Worm (Caenorhabditis elegans) whole organism, young adult: ENCODE measurements around the gene F28H7.7.
A peak's percentile ranks its signal among the peaks of the same experiment; 100 is the strongest.

ENCODE experiments used
- B0035.1 ChIP-seq: sonication (generic microtip); optimal IDR thresholded peaks from 2 replicates; lab custom pipeline; 2016; ENCODE audit warnings: missing genetic modification characterization, mild to moderate bottlenecking, missing compliant biosample characterization, missing genotype, missing genetic modification reagents
- B0336.3 ChIP-seq: fragments of 200-800 bp; sonication (Bioruptor generic); IDR thresholded peaks from 2 replicates; pipeline ENCODE4 v1.3.6; 2022; ENCODE audit warnings: missing genetic modification characterization, missing compliant biosample characterization
- C06A6.2 ChIP-seq: fragments of 200-800 bp; sonication (Bioruptor generic); conservative IDR thresholded peaks from 2 replicates; pipeline ENCODE4 v1.3.6; 2022; ENCODE audit warnings: missing genetic modification characterization, missing compliant biosample characterization
- F22D6.2 ChIP-seq: sonication (generic microtip); optimal IDR thresholded peaks from 2 replicates; lab custom pipeline; 2016; ENCODE audit warnings: mild to moderate bottlenecking, missing genetic modification characterization, missing compliant biosample characterization
- F33H1.4 ChIP-seq: fragments of 200-800 bp; sonication (Bioruptor generic); IDR thresholded peaks from 2 replicates; pipeline ENCODE4 v1.3.6; 2022; ENCODE audit warnings: missing genetic modification reagents, missing genetic modification characterization, missing compliant biosample characterization
- F57A8.1 ChIP-seq: fragments of 200-800 bp; sonication (Bioruptor generic); optimal IDR thresholded peaks from 2 replicates; lab custom pipeline; 2018; ENCODE audit warnings: mild to moderate bottlenecking, missing genetic modification characterization, moderate library complexity, missing compliant biosample characterization
- K11D2.4 ChIP-seq: fragments of 200-800 bp; sonication (Bioruptor generic); IDR thresholded peaks from 2 replicates; pipeline ENCODE4 v1.3.6; 2022; ENCODE audit warnings: missing genetic modification reagents, missing genetic modification characterization, missing compliant biosample characterization
- Y53G8AR.9 ChIP-seq: fragments of 200-800 bp; sonication (Bioruptor generic); conservative IDR thresholded peaks from 2 replicates; pipeline ENCODE4 v1.3.6; 2022; ENCODE audit warnings: missing genetic modification reagents, missing genetic modification characterization, missing compliant biosample characterization
- Y56A3A.18 ChIP-seq: fragments of 200-800 bp; sonication (Bioruptor generic); IDR thresholded peaks from 2 replicates; pipeline ENCODE4 v1.3.6; 2022; ENCODE audit warnings: missing genetic modification reagents, missing genetic modification characterization, missing compliant biosample characterization
- akir-1 ChIP-seq: fragments of 200-800 bp; sonication (Bioruptor generic); optimal IDR thresholded peaks from 2 replicates; lab custom pipeline; 2018; ENCODE audit warnings: mild to moderate bottlenecking, missing genetic modification characterization, moderate library complexity, missing compliant biosample characterization
- aptf-3 ChIP-seq: fragments of 200-800 bp; sonication (Bioruptor generic); IDR thresholded peaks from 2 replicates; pipeline ENCODE4 v1.3.6; 2022; ENCODE audit warnings: missing genetic modification characterization, missing compliant biosample characterization
- attf-5 ChIP-seq: fragments of 200-800 bp; sonication (Bioruptor generic); optimal IDR thresholded peaks from 2 replicates; lab custom pipeline; 2018; ENCODE audit warnings: mild to moderate bottlenecking, missing genetic modification characterization, missing compliant biosample characterization
- ccch-3 ChIP-seq: fragments of 200-800 bp; sonication (Bioruptor generic); optimal IDR thresholded peaks from 2 replicates; lab custom pipeline; 2018; ENCODE audit warnings: mild to moderate bottlenecking, missing genetic modification characterization, missing compliant biosample characterization
- cebp-1 ChIP-seq, 2 experiments: fragments of 200-800 bp in 1 of 2; sonication (Bioruptor generic) in 1 of 2; sonication (generic microtip) in 1 of 2; IDR thresholded peaks in 1 of 2; optimal IDR thresholded peaks in 1 of 2; 2 replicates each; pipeline versions ENCODE4 v1.3.6 to Lab custom; 2017 to 2022; ENCODE audit warnings: missing compliant biosample characterization in 2 of 2, missing genetic modification characterization in 2 of 2, mild to moderate bottlenecking in 1 of 2, missing genetic modification reagents in 1 of 2, moderate library complexity in 1 of 2
- cebp-2 ChIP-seq: fragments of 200-800 bp; sonication (Bioruptor generic); IDR thresholded peaks from 2 replicates; pipeline ENCODE4 v1.3.6; 2022; ENCODE audit warnings: missing genetic modification characterization, missing compliant biosample characterization
- ceh-100 ChIP-seq: fragments of 200-800 bp; sonication (Bioruptor generic); IDR thresholded peaks from 2 replicates; pipeline ENCODE4 v1.3.6; 2022; ENCODE audit warnings: missing genetic modification reagents, missing genetic modification characterization, missing compliant biosample characterization
- dox-1 ChIP-seq: fragments of 200-800 bp; sonication (Bioruptor generic); IDR thresholded peaks from 2 replicates; pipeline ENCODE4 v1.3.6; 2022; ENCODE audit warnings: missing genetic modification reagents, missing genetic modification characterization, missing compliant biosample characterization
- dpl-1 ChIP-seq: fragments of 150-350 bp; optimal IDR thresholded peaks from 2 replicates; lab custom pipeline; 2014; ENCODE audit warnings: missing biosample characterization, missing genetic modification reagents, missing genetic modification characterization
- egl-44 ChIP-seq: fragments of 200-800 bp; sonication (Bioruptor generic); IDR thresholded peaks from 2 replicates; pipeline ENCODE4 v1.3.6; 2022; ENCODE audit warnings: missing genetic modification reagents, missing genetic modification characterization, missing compliant biosample characterization
- ekl-4 ChIP-seq: fragments of 200-800 bp; sonication (Bioruptor generic); IDR thresholded peaks from 2 replicates; pipeline ENCODE4 v1.3.6; 2022; ENCODE audit warnings: missing genetic modification reagents, missing genetic modification characterization, missing compliant biosample characterization
- ets-4 ChIP-seq: fragments of 200-800 bp; sonication (Bioruptor generic); optimal IDR thresholded peaks from 2 replicates; lab custom pipeline; 2018; ENCODE audit warnings: mild to moderate bottlenecking, missing genetic modification characterization, missing compliant biosample characterization
- hlh-12 ChIP-seq: sonication (generic microtip); optimal IDR thresholded peaks from 2 replicates; lab custom pipeline; 2016; ENCODE audit warnings: missing genetic modification characterization, missing compliant biosample characterization
- hlh-26 ChIP-seq: fragments of 200-800 bp; sonication (Bioruptor generic); conservative IDR thresholded peaks from 2 replicates; pipeline ENCODE4 v1.3.6; 2022; ENCODE audit warnings: missing genetic modification reagents, missing genetic modification characterization, missing compliant biosample characterization
- hmg-1.2 ChIP-seq: fragments of 200-800 bp; sonication (Bioruptor generic); IDR thresholded peaks from 2 replicates; pipeline ENCODE4 v1.3.6; 2022; ENCODE audit warnings: missing genetic modification reagents, missing genetic modification characterization, missing compliant biosample characterization
- hmg-20 ChIP-seq: fragments of 200-800 bp; sonication (Bioruptor generic); IDR thresholded peaks from 2 replicates; pipeline ENCODE4 v1.3.6; 2022; ENCODE audit warnings: missing genetic modification reagents, missing genetic modification characterization, missing compliant biosample characterization
- let-607 ChIP-seq, 2 experiments: fragments of 200-800 bp in 1 of 2; sonication (Bioruptor generic) in 1 of 2; sonication (generic microtip) in 1 of 2; optimal IDR thresholded peaks; 2 replicates each; lab custom pipeline; 2016 to 2018; ENCODE audit warnings: mild to moderate bottlenecking in 2 of 2, missing compliant biosample characterization in 2 of 2, missing genetic modification characterization in 2 of 2, moderate library complexity in 2 of 2, missing genotype in 1 of 2
- lin-35 ChIP-seq, 3 experiments: fragments of 150-350 bp in 2 of 3; sonication (generic microtip) in 1 of 3; optimal IDR thresholded peaks; 2 replicates each; lab custom pipeline; 2014 to 2018; ENCODE audit warnings: missing biosample characterization in 3 of 3, missing genetic modification characterization in 3 of 3, missing genetic modification reagents in 3 of 3
- lin-40 ChIP-seq: sonication (generic microtip); optimal IDR thresholded peaks from 2 replicates; lab custom pipeline; 2016; ENCODE audit warnings: missing genetic modification characterization, mild to moderate bottlenecking, missing compliant biosample characterization, missing genotype, missing genetic modification reagents
- lin-54 ChIP-seq: fragments of 200-800 bp; sonication (Bioruptor generic); optimal IDR thresholded peaks from 2 replicates; lab custom pipeline; 2018; ENCODE audit warnings: mild to moderate bottlenecking, missing genetic modification characterization, missing compliant biosample characterization
- madf-6 ChIP-seq: fragments of 200-800 bp; sonication (Bioruptor generic); IDR thresholded peaks from 2 replicates; pipeline ENCODE4 v1.3.6; 2022; ENCODE audit warnings: missing genetic modification reagents, missing genetic modification characterization, missing compliant biosample characterization
- mxl-1 ChIP-seq: sonication (generic microtip); optimal IDR thresholded peaks from 2 replicates; lab custom pipeline; 2016; ENCODE audit warnings: missing genetic modification characterization, missing compliant biosample characterization
- nfyb-1 ChIP-seq: fragments of 200-800 bp; sonication (Bioruptor generic); IDR thresholded peaks from 2 replicates; pipeline ENCODE4 v1.3.6; 2022; ENCODE audit warnings: missing genetic modification reagents, missing genetic modification characterization, missing compliant biosample characterization
- nhr-80 ChIP-seq: sonication (generic microtip); optimal IDR thresholded peaks from 2 replicates; lab custom pipeline; 2016; ENCODE audit warnings: missing genetic modification characterization, missing compliant biosample characterization
- pbrm-1 ChIP-seq: fragments of 200-800 bp; sonication (Bioruptor generic); IDR thresholded peaks from 2 replicates; pipeline ENCODE4 v1.3.6; 2022; ENCODE audit warnings: missing genetic modification reagents, missing genetic modification characterization, missing compliant biosample characterization
- rec-8 ChIP-seq, 2 experiments: sonication (generic microtip); optimal IDR thresholded peaks; 2 replicates each; lab custom pipeline; 2016; ENCODE audit warnings: mild to moderate bottlenecking in 2 of 2, missing genetic modification characterization in 2 of 2, missing genetic modification reagents in 2 of 2, missing genotype in 2 of 2, missing biosample characterization in 1 of 2, missing compliant biosample characterization in 1 of 2, moderate library complexity in 1 of 2
- snpc-4 ChIP-seq, 5 experiments: fragments of 150-350 bp in 1 of 5; sonication (generic microtip) in 4 of 5; optimal IDR thresholded peaks; 2 replicates each; lab custom pipeline; 2014 to 2018; ENCODE audit warnings: missing genetic modification characterization in 5 of 5, missing biosample characterization in 3 of 5, antibody characterized with exemption in 2 of 5, mild to moderate bottlenecking in 2 of 5, missing compliant biosample characterization in 2 of 5, missing genotype in 2 of 5, moderate library complexity in 2 of 5, missing genetic modification reagents in 1 of 5
- somi-1 ChIP-seq: fragments of 200-800 bp; sonication (Bioruptor generic); optimal IDR thresholded peaks from 2 replicates; lab custom pipeline; 2018; ENCODE audit warnings: mild to moderate bottlenecking, missing genetic modification characterization, missing compliant biosample characterization
- tbp1 ChIP-seq: fragments of 200-800 bp; sonication (Bioruptor generic); optimal IDR thresholded peaks from 2 replicates; lab custom pipeline; 2018; ENCODE audit warnings: mild to moderate bottlenecking, missing genetic modification characterization, missing compliant biosample characterization
- tbx-9 ChIP-seq: sonication (generic microtip); optimal IDR thresholded peaks from 2 replicates; lab custom pipeline; 2016; ENCODE audit warnings: borderline replicate concordance, missing genetic modification characterization, inconsistent platforms, missing compliant biosample characterization
- tlf-1 ChIP-seq: fragments of 200-800 bp; sonication (Bioruptor generic); optimal IDR thresholded peaks from 2 replicates; lab custom pipeline; 2018; ENCODE audit warnings: mild to moderate bottlenecking, missing genetic modification characterization, missing compliant biosample characterization
- unc-130 ChIP-seq: sonication (generic microtip); optimal IDR thresholded peaks from 2 replicates; lab custom pipeline; 2016; ENCODE audit warnings: missing genetic modification reagents, missing genetic modification characterization, missing compliant biosample characterization
- xnd-1 ChIP-seq: sonication (generic microtip); optimal IDR thresholded peaks from 2 replicates; lab custom pipeline; 2016; ENCODE audit warnings: missing genotype, missing genetic modification reagents, missing genetic modification characterization, missing compliant biosample characterization
- zfh-2 ChIP-seq: fragments of 200-800 bp; sonication (Bioruptor generic); conservative IDR thresholded peaks from 2 replicates; pipeline ENCODE4 v1.3.6; 2022; ENCODE audit warnings: missing genetic modification reagents, missing genetic modification characterization, missing compliant biosample characterization
- ztf-22 ChIP-seq: fragments of 200-800 bp; sonication (Bioruptor generic); optimal IDR thresholded peaks from 2 replicates; lab custom pipeline; 2018; ENCODE audit warnings: mild to moderate bottlenecking, missing genetic modification characterization, moderate library complexity, missing compliant biosample characterization
- ztf-25 ChIP-seq: fragments of 200-800 bp; sonication (Bioruptor generic); IDR thresholded peaks from 2 replicates; pipeline ENCODE4 v1.3.6; 2022; ENCODE audit warnings: missing genetic modification reagents, missing genetic modification characterization, missing compliant biosample characterization
- ztf-26 ChIP-seq: sonication (generic microtip); optimal IDR thresholded peaks from 2 replicates; lab custom pipeline; 2017; ENCODE audit warnings: missing genetic modification characterization, missing compliant biosample characterization
- ztf-28 ChIP-seq: fragments of 200-800 bp; sonication (Bioruptor generic); IDR thresholded peaks from 2 replicates; pipeline ENCODE4 v1.3.6; 2022; ENCODE audit warnings: missing genetic modification reagents, missing genetic modification characterization, missing compliant biosample characterization
- ztf-6 ChIP-seq: fragments of 200-800 bp; sonication (Bioruptor generic); IDR thresholded peaks from 2 replicates; pipeline ENCODE4 v1.3.6; 2022; ENCODE audit warnings: missing genetic modification reagents, missing genetic modification characterization, missing compliant biosample characterization

F28H7.7 gene

DNA sequence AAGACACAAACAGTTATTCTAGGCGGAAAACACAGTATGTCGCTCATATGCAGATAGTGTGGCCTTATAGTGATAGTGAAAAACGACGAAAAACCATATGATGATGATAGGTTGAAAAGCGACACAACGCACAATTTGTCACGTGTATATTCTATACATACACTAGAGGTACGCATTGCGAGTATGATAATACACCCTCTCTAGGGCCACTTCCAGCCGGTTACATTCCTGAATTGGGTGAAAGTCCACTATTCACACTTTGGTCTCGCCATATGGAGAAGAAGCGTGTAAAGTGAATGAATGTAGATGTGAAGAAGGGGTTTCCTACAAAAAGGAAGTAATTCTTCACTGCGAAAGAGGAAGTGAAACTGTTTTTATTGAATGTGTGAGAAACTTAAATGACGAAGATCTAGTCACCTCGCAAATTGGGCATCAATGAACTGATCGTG lies 24.5 kb downstream of the F28H7.7 start:
- TF ChIP-seq ztf-26 (tag; lab: Kevin White, UChicago) (peak; percentile 17), K11D2.4 (GFP tag; lab: Robert Waterston, UW) (no peak), tbx-9 (tag; lab: Kevin White, UChicago) (no peak), lin-40 (tag; lab: Kevin White, UChicago) (peak; percentile 18), attf-5 (GFP tag; lab: Kevin White, UChicago) (no peak), Y53G8AR.9 (GFP tag; lab: Robert Waterston, UW) (no peak), Y56A3A.18 (GFP tag; lab: Robert Waterston, UW) (no peak), aptf-3 (GFP tag; lab: Robert Waterston, UW) (no peak), mxl-1 (tag; lab: Kevin White, UChicago) (no peak), hmg-20 (GFP tag; lab: Robert Waterston, UW) (no peak), F57A8.1 (no peak), hlh-26 (no peak), B0336.3 (no peak), ztf-25 (GFP tag; lab: Robert Waterston, UW) (no peak), F22D6.2 (tag; lab: Kevin White, UChicago) (no peak), ztf-6 (GFP tag; lab: Robert Waterston, UW) (no peak), hlh-12 (tag; lab: Kevin White, UChicago) (no peak), unc-130 (no peak), ceh-100 (GFP tag; lab: Robert Waterston, UW) (no peak), snpc-4 (GFP tag; optimal IDR thresholded peaks at IDR 0.05; lab: Kevin White, UChicago) (no peak), snpc-4 (tag; optimal IDR thresholded peaks at IDR 0.05; lab: Kevin White, UChicago) (no peak), cebp-2 (GFP tag; lab: Robert Waterston, UW) (no peak), tlf-1 (GFP tag; lab: Kevin White, UChicago) (no peak), ztf-22 (GFP tag; lab: Kevin White, UChicago) (peak; percentile 29), ekl-4 (no peak), nfyb-1 (GFP tag; lab: Robert Waterston, UW) (no peak), madf-6 (no peak), egl-44 (GFP tag; lab: Robert Waterston, UW) (no peak), rec-8 (tag; optimal IDR thresholded peaks at IDR 0.05; lab: Kevin White, UChicago) (no peak), akir-1 (GFP tag; lab: Kevin White, UChicago) (no peak), hmg-1.2 (GFP tag; lab: Robert Waterston, UW) (no peak), lin-54 (no peak), tbp1 (peak; percentile 5), ets-4 (peak; percentile 35), ztf-28 (no peak), let-607 (tag; optimal IDR thresholded peaks at IDR 0.05; lab: Kevin White, UChicago) (no peak), dox-1 (GFP tag; lab: Robert Waterston, UW) (peak; percentile 15; the same call in 1 of the 2 replicates), B0035.1 (no peak), F33H1.4 (GFP tag; lab: Robert Waterston, UW) (no peak), dpl-1 (GFP tag; lab: Kevin White, UChicago) (no peak), C06A6.2 (no peak), somi-1 (GFP tag; lab: Kevin White, UChicago) (no peak), cebp-1 (GFP tag; IDR thresholded peaks at IDR 0.05; lab: Robert Waterston, UW) (no peak), cebp-1 (tag; optimal IDR thresholded peaks at IDR 0.05; lab: Kevin White, UChicago) (peak; percentile 38), pbrm-1 (GFP tag; lab: Robert Waterston, UW) (no peak), xnd-1 (no peak), nhr-80 (tag; lab: Kevin White, UChicago) (peak; percentile 84), ccch-3 (GFP tag; lab: Kevin White, UChicago) (no peak), lin-35 (GFP tag; optimal IDR thresholded peaks at IDR 0.05; lab: Kevin White, UChicago) (no peak), zfh-2 (GFP tag; lab: Robert Waterston, UW) (no peak)
